Worm (Caenorhabditis elegans) whole organism, mixed stage, embryonic: ENCODE results near the gene R11H6.5.

ENCODE experiments used
- M03D4.4 ChIP-seq: sonication (generic microtip); optimal IDR thresholded peaks from 2 replicates; lab custom pipeline; 2017; ENCODE audit warnings: mild to moderate bottlenecking, missing genetic modification characterization, missing compliant biosample characterization
- bed-3 ChIP-seq: fragments of 200-800 bp; sonication (Bioruptor generic); optimal IDR thresholded peaks from 3 replicates; lab custom pipeline; 2018; ENCODE audit warnings: mild to moderate bottlenecking, missing genetic modification characterization, moderate library complexity, missing compliant biosample characterization
- blmp-1 ChIP-seq: fragments of 150-350 bp; optimal IDR thresholded peaks from 2 replicates; lab custom pipeline; 2014; ENCODE audit warnings: missing biosample characterization, missing genetic modification characterization
- ceh-39 ChIP-seq: fragments of 150-350 bp; optimal IDR thresholded peaks from 2 replicates; lab custom pipeline; 2014; ENCODE audit warnings: missing biosample characterization, missing genetic modification characterization
- ceh-83 ChIP-seq: fragments of 200-800 bp; sonication (Bioruptor generic); optimal IDR thresholded peaks from 2 replicates; lab custom pipeline; 2018; ENCODE audit warnings: mild to moderate bottlenecking, missing genetic modification characterization, missing compliant biosample characterization
- ces-1 ChIP-seq: fragments of 150-350 bp; optimal IDR thresholded peaks from 2 replicates; lab custom pipeline; 2014; ENCODE audit warnings: missing biosample characterization, missing genetic modification reagents, missing genetic modification characterization
- cnd-1 ChIP-seq: fragments of 200-800 bp; sonication (Bioruptor generic); optimal IDR thresholded peaks from 2 replicates; lab custom pipeline; 2018; ENCODE audit warnings: mild to moderate bottlenecking, missing genetic modification characterization, missing compliant biosample characterization
- drap-1 ChIP-seq: fragments of 200-800 bp; sonication (Bioruptor generic); optimal IDR thresholded peaks from 3 replicates; lab custom pipeline; 2018; ENCODE audit warnings: mild to moderate bottlenecking, missing genetic modification characterization, missing compliant biosample characterization
- elt-1 ChIP-seq: sonication (generic microtip); optimal IDR thresholded peaks from 2 replicates; lab custom pipeline; 2017; ENCODE audit warnings: missing genetic modification characterization, mild to moderate bottlenecking, missing compliant biosample characterization, antibody characterized with exemption, moderate library complexity, borderline replicate concordance; ENCODE audit not compliant: insufficient read depth
- elt-3 ChIP-seq: fragments of 150-350 bp; optimal IDR thresholded peaks from 2 replicates; lab custom pipeline; 2014; ENCODE audit warnings: missing biosample characterization, missing genetic modification characterization
- ham-2 ChIP-seq: fragments of 200-800 bp; sonication (Bioruptor generic); optimal IDR thresholded peaks from 2 replicates; lab custom pipeline; 2018; ENCODE audit warnings: mild to moderate bottlenecking, missing genetic modification characterization, missing compliant biosample characterization
- hlh-1 ChIP-seq: fragments of 150-350 bp; optimal IDR thresholded peaks from 2 replicates; lab custom pipeline; 2014; ENCODE audit warnings: missing biosample characterization, missing genetic modification reagents, missing genetic modification characterization
- lin-13 ChIP-seq: fragments of 150-350 bp; optimal IDR thresholded peaks from 2 replicates; lab custom pipeline; 2014; ENCODE audit warnings: missing biosample characterization, missing genetic modification characterization
- lin-32 ChIP-seq: fragments of 200-800 bp; sonication (Bioruptor generic); optimal IDR thresholded peaks from 2 replicates; lab custom pipeline; 2018; ENCODE audit warnings: mild to moderate bottlenecking, missing genetic modification characterization, missing compliant biosample characterization
- lsy-2 ChIP-seq: fragments of 150-350 bp; optimal IDR thresholded peaks from 2 replicates; lab custom pipeline; 2014; ENCODE audit warnings: missing biosample characterization, missing genetic modification characterization
- mab-5 ChIP-seq: fragments of 150-350 bp; optimal IDR thresholded peaks from 2 replicates; lab custom pipeline; 2014; ENCODE audit warnings: missing biosample characterization, missing genetic modification characterization
- mep-1 ChIP-seq: fragments of 150-350 bp; optimal IDR thresholded peaks from 2 replicates; lab custom pipeline; 2017; ENCODE audit warnings: missing biosample characterization, missing genetic modification reagents, missing genetic modification characterization, inconsistent platforms
- mls-2 ChIP-seq: sonication (generic microtip); optimal IDR thresholded peaks from 2 replicates; lab custom pipeline; 2016; ENCODE audit warnings: mild to moderate bottlenecking, missing genetic modification characterization, moderate library complexity, missing compliant biosample characterization
- nhr-12 ChIP-seq: fragments of 150-350 bp; optimal IDR thresholded peaks from 2 replicates; lab custom pipeline; 2014; ENCODE audit warnings: missing biosample characterization, missing genetic modification characterization
- nhr-2 ChIP-seq: fragments of 150-350 bp; optimal IDR thresholded peaks from 2 replicates; lab custom pipeline; 2014; ENCODE audit warnings: missing biosample characterization, missing genetic modification characterization
- nhr-237 ChIP-seq: fragments of 150-350 bp; optimal IDR thresholded peaks from 2 replicates; lab custom pipeline; 2014; ENCODE audit warnings: missing biosample characterization, missing genetic modification characterization
- nhr-28 ChIP-seq: fragments of 150-350 bp; optimal IDR thresholded peaks from 2 replicates; lab custom pipeline; 2014; ENCODE audit warnings: missing biosample characterization, missing genetic modification characterization
- nhr-76 ChIP-seq: sonication (generic microtip); optimal IDR thresholded peaks from 2 replicates; lab custom pipeline; 2017; ENCODE audit warnings: missing biosample characterization, missing genetic modification characterization
- pha-4 ChIP-seq: fragments of 150-350 bp; optimal IDR thresholded peaks from 2 replicates; lab custom pipeline; 2018; ENCODE audit warnings: missing biosample characterization, missing genetic modification reagents, missing genetic modification characterization
- sem-2 ChIP-seq: fragments of 200-800 bp; sonication (Bioruptor generic); optimal IDR thresholded peaks from 2 replicates; lab custom pipeline; 2018; ENCODE audit warnings: mild to moderate bottlenecking, missing genetic modification characterization, missing compliant biosample characterization
- snpc-4 ChIP-seq: fragments of 150-350 bp; optimal IDR thresholded peaks from 2 replicates; lab custom pipeline; 2014; ENCODE audit warnings: missing biosample characterization, missing genetic modification characterization
- tbx-8 ChIP-seq: fragments of 200-800 bp; sonication (Bioruptor generic); optimal IDR thresholded peaks from 2 replicates; lab custom pipeline; 2018; ENCODE audit warnings: mild to moderate bottlenecking, missing genetic modification characterization, moderate library complexity, missing compliant biosample characterization
- unc-120 ChIP-seq: sonication (generic microtip); optimal IDR thresholded peaks from 2 replicates; lab custom pipeline; 2017; ENCODE audit warnings: missing genetic modification characterization, missing compliant biosample characterization; ENCODE audit not compliant: poor library complexity, severe bottlenecking
- unc-39 ChIP-seq: fragments of 150-350 bp; optimal IDR thresholded peaks from 2 replicates; lab custom pipeline; 2014; ENCODE audit warnings: missing biosample characterization, missing genetic modification characterization
- unc-62 ChIP-seq: fragments of 150-350 bp; optimal IDR thresholded peaks from 2 replicates; lab custom pipeline; 2014; ENCODE audit warnings: missing biosample characterization, missing genetic modification reagents, missing genetic modification characterization
- zip-8 ChIP-seq: fragments of 150-350 bp; optimal IDR thresholded peaks from 2 replicates; lab custom pipeline; 2014; ENCODE audit warnings: missing biosample characterization, missing genetic modification characterization
- ztf-11 ChIP-seq: fragments of 150-350 bp; optimal IDR thresholded peaks from 2 replicates; lab custom pipeline; 2014; ENCODE audit warnings: missing biosample characterization, missing genetic modification characterization

The R11H6.5 gene

DNA sequence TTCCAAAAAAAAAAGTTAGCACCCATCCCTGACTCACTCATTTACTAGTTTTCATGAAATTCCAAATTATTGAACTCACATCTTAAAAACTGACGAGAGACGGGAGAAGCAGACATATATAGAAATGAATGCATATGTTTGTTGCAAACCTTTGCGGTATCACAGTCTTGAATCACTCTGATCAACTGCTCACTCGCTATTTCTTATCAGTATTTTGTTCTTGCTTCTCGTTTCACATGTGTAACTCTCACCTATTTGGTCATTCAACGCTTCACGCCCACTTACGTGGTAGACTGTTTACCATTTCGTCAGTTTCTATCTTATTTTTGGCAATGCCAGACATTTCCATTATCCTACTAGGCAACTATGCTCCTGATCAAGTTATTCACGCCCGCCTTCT, 28.7 kb upstream of the R11H6.5 start, which contains the start of gene C54G10.1:
Gene C54G10.1 (plus strand): TSS at position 333 of the 400 bp plus-strand sequence.
- TF ChIP-seq blmp-1 (tag; lab: Kevin White, UChicago) (no peak), nhr-2 (tag; lab: Kevin White, UChicago) (no peak), nhr-12 (tag; lab: Kevin White, UChicago) (no peak), ces-1 (GFP tag; lab: Kevin White, UChicago) (no peak), elt-1 (no peak), snpc-4 (tag; lab: Kevin White, UChicago) (no peak), pha-4 (no peak), bed-3 (no peak), mep-1 (tag; lab: Kevin White, UChicago) (no peak), mls-2 (no peak), ztf-11 (no peak), sem-2 (no peak), nhr-28 (tag; lab: Kevin White, UChicago) (no peak), elt-3 (tag; lab: Kevin White, UChicago) (no peak), ham-2 (GFP tag; lab: Kevin White, UChicago) (no peak), ceh-83 (GFP tag; lab: Kevin White, UChicago) (no peak), nhr-76 (tag; lab: Kevin White, UChicago) (no peak), lin-13 (tag; lab: Kevin White, UChicago) (no peak), cnd-1 (tag; lab: Kevin White, UChicago) (no peak), drap-1 (GFP tag; lab: Kevin White, UChicago) (no peak)

DNA sequence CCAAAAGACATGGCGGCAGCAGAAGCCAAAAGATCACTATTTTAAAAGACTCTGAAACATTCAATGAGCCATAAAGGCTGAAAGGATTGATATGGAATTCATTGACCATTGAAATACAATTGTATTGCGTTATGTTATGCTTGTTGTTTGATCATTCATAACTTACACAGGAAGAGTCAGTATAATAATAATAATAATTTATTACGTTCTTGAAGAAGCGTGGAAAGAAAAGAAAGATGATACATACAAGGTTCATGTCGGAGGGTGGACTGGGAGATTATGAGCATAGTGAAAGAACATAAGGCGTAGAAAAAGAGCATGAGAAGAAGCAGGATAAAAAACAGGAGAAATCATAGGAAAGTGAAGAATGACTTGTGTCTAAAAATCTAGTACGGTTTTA, 28.0 kb upstream of the R11H6.5 start, which contains the start of gene F43D2.7:
Gene F43D2.7 (minus strand): TSS at position 101 of the 400 bp plus-strand sequence.
- TF ChIP-seq pha-4, result no peak
- TF ChIP-seq nhr-2 (tag; lab: Kevin White, UChicago), result no peak
- TF ChIP-seq snpc-4 (tag; lab: Kevin White, UChicago), result no peak
- no peak for TF ChIP-seq mls-2
- TF ChIP-seq lsy-2 (tag; lab: Kevin White, UChicago), result no peak
- TF ChIP-seq lin-32 (GFP tag; lab: Kevin White, UChicago), result no peak
- no peak for TF ChIP-seq blmp-1 (tag; lab: Kevin White, UChicago)
- TF ChIP-seq mep-1 (tag; lab: Kevin White, UChicago), result no peak

DNA sequence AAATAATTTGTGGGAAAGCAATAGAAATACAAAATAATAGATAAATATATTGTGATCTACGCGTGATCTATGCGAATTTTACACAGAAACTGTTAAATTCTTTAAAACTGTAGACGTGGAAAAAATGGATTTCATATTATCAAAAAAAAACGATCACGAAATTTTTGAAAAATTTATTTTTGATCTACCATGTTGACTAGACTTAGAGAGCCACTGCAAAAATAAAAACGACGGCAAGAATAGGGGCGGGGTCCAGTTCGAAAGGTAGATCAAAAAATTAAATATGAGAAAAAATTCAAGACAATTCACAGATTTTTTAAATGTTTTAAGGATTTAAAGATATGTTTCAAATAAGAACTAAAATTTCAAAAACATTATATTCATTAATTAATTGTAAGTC, 26.1 kb upstream of the R11H6.5 start:
- TF ChIP-seq ceh-39 (tag; lab: Kevin White, UChicago), result no peak
- TF ChIP-seq unc-120, result no peak
- no peak for TF ChIP-seq unc-39 (tag; lab: Kevin White, UChicago)
- TF ChIP-seq nhr-237 (tag; lab: Kevin White, UChicago), result no peak
- no peak for TF ChIP-seq sem-2
- no peak for TF ChIP-seq pha-4
- no peak for TF ChIP-seq M03D4.4
- TF ChIP-seq drap-1 (GFP tag; lab: Kevin White, UChicago), result no peak
- TF ChIP-seq ztf-11, result no peak
- no peak for TF ChIP-seq mab-5 (tag; lab: Kevin White, UChicago)

DNA sequence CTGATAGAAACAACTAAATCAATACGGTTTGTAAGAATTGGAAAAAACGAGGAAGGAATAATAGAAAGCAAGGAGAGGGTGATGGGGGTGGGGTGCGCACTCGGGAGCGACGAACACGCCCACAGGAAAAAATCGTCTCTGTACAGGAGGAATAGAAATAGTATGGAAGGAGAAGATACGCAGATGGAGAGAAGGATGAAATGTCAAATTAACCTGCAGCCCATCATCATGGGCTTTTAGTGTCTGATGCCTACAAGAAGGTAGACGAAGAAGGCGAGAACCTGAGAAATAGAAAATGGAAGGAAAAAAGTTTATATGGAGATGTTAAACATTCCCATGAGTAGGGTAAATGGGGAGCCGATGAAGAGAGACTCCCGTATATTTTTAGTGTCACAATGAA, 23.1 kb upstream of the R11H6.5 start, which contains the start of gene F43D2.6:
Gene F43D2.6 (minus strand): TSS at position 62 of the 400 bp plus-strand sequence.
- no peak for TF ChIP-seq ces-1 (GFP tag; lab: Kevin White, UChicago)
- TF ChIP-seq lsy-2 (tag; lab: Kevin White, UChicago), result no peak
- no peak for TF ChIP-seq zip-8
- TF ChIP-seq unc-62 (GFP tag; lab: Kevin White, UChicago), result no peak
- TF ChIP-seq mep-1 (tag; lab: Kevin White, UChicago), result no peak
- no peak for TF ChIP-seq mls-2
- no peak for TF ChIP-seq elt-1

DNA sequence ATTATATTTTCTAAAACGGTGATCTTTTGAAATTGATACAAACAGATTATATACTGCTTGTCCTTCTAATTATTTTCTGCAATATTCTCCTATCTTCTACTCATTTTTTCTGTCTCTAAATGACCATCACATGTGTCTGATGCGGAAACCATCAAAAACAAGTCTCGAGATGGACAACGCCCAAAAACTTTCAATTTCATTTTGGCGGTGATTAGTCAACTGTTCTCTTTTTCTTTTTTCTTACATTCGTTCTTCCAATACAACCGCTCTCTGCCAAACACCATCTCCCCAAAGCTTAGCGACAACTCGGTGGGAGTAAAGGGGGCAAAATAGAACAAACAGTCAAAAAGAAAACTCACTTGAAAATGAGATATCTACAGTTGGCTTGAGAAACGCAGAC, 21.3 kb upstream of the R11H6.5 start:
- TF ChIP-seq nhr-28 (tag; lab: Kevin White, UChicago), result no peak
- no peak for TF ChIP-seq nhr-76 (tag; lab: Kevin White, UChicago)
- no peak for TF ChIP-seq hlh-1 (tag; lab: Kevin White, UChicago)
- no peak for TF ChIP-seq cnd-1 (tag; lab: Kevin White, UChicago)
- no peak for TF ChIP-seq zip-8
- TF ChIP-seq tbx-8, result no peak
- no peak for TF ChIP-seq mab-5 (tag; lab: Kevin White, UChicago)
- no peak for TF ChIP-seq ham-2 (GFP tag; lab: Kevin White, UChicago)
- no peak for TF ChIP-seq blmp-1 (tag; lab: Kevin White, UChicago)
- no peak for TF ChIP-seq snpc-4 (tag; lab: Kevin White, UChicago)
- TF ChIP-seq lsy-2 (tag; lab: Kevin White, UChicago), result no peak
- no peak for TF ChIP-seq ztf-11
- no peak for TF ChIP-seq elt-3 (tag; lab: Kevin White, UChicago)
- no peak for TF ChIP-seq lin-13 (tag; lab: Kevin White, UChicago)
- no peak for TF ChIP-seq nhr-12 (tag; lab: Kevin White, UChicago)
- no peak for TF ChIP-seq lin-32 (GFP tag; lab: Kevin White, UChicago)
- TF ChIP-seq elt-1, result no peak
- no peak for TF ChIP-seq unc-62 (GFP tag; lab: Kevin White, UChicago)
- TF ChIP-seq nhr-2 (tag; lab: Kevin White, UChicago), result no peak
